Fruit fly (Drosophila melanogaster): Measurements from ENCODE around the gene Cdc6.

Cdc6 gene

dm6 chr3L:8619588-8619987 lies 14.3 kb downstream of the Cdc6 start, which contains the start of gene S-Lap2:
Gene S-Lap2 (plus strand): TSS chr3L:8619888.
- no peak for TF ChIP-seq CG8159 (tag; optimal IDR thresholded peaks at IDR 0.05)
- TF ChIP-seq CG12605 (GFP tag; IDR thresholded peaks at IDR 0.05): no peak
- TF ChIP-seq CG13204 (GFP tag; optimal IDR thresholded peaks at IDR 0.05): no peak
- TF ChIP-seq CG34367 (tag; optimal IDR thresholded peaks at IDR 0.05): no peak
- TF ChIP-seq CG17806 (tag; optimal IDR thresholded peaks at IDR 0.05): no peak
- no peak for TF ChIP-seq Snoo (tag; optimal IDR thresholded peaks at IDR 0.05)
- no peak for TF ChIP-seq Pif1B (GFP tag; optimal IDR thresholded peaks at IDR 0.05)
- TF ChIP-seq CG4496 (GFP tag; IDR thresholded peaks at IDR 0.05): no peak
- no peak for TF ChIP-seq CG32121 (GFP tag; IDR thresholded peaks at IDR 0.05)
- TF ChIP-seq gl (tag; optimal IDR thresholded peaks at IDR 0.05): no peak
- TF ChIP-seq rn (GFP tag; IDR thresholded peaks at IDR 0.05): no peak
- no peak for TF ChIP-seq Ets98B (GFP tag; IDR thresholded peaks at IDR 0.05)
- TF ChIP-seq CG15710 (tag; optimal IDR thresholded peaks at IDR 0.05): no peak
- TF ChIP-seq EcR (GFP tag; optimal IDR thresholded peaks at IDR 0.05): no peak
- TF ChIP-seq D1 (tag; optimal IDR thresholded peaks at IDR 0.05): no peak
- TF ChIP-seq CG9948 (tag; optimal IDR thresholded peaks at IDR 0.05): no peak
- TF ChIP-seq CG14655 (GFP tag; optimal IDR thresholded peaks at IDR 0.05): no peak
- no peak for TF ChIP-seq CG8301 (tag; optimal IDR thresholded peaks at IDR 0.05)

dm6 chr3L:8616935-8617334 lies 16.9 kb downstream of the Cdc6 start, which contains the start of gene S-Lap1:
Gene S-Lap1 (plus strand): TSS chr3L:8617235.
- TF ChIP-seq Ets98B (GFP tag; IDR thresholded peaks at IDR 0.05) (no peak), CG34367 (tag; optimal IDR thresholded peaks at IDR 0.05) (no peak), CG9948 (tag; optimal IDR thresholded peaks at IDR 0.05) (no peak), CG17806 (tag; optimal IDR thresholded peaks at IDR 0.05) (no peak)

- TF ChIP-seq CG13204 (GFP tag; optimal IDR thresholded peaks at IDR 0.05) (no peak), CG32121 (GFP tag; IDR thresholded peaks at IDR 0.05) (peak; percentile 42; the same call in 1 of the 2 replicates), EcR (GFP tag; optimal IDR thresholded peaks at IDR 0.05) (no peak), CG10348 (GFP tag; IDR thresholded peaks at IDR 0.05) (no peak), D1 (tag; optimal IDR thresholded peaks at IDR 0.05) (no peak), Ets98B (GFP tag; IDR thresholded peaks at IDR 0.05) (no peak; the same call in 1 of the 2 replicates), CG34367 (tag; optimal IDR thresholded peaks at IDR 0.05) (no peak), Pif1B (GFP tag; optimal IDR thresholded peaks at IDR 0.05) (no peak), fd96Ca (GFP tag; IDR thresholded peaks at IDR 0.05) (peak; percentile 65; the same call in 2 of the 3 replicates), CG9948 (tag; optimal IDR thresholded peaks at IDR 0.05) (peak; percentile 40), Pif1A (GFP tag; optimal IDR thresholded peaks at IDR 0.05) (peak; percentile 53), CG12605 (GFP tag; IDR thresholded peaks at IDR 0.05) (0 out of 2 replicates have a peak, but pooled peaks have one; percentile 27), CG17806 (tag; optimal IDR thresholded peaks at IDR 0.05) (no peak), CG15710 (tag; optimal IDR thresholded peaks at IDR 0.05) (peak; percentile 51), rn (GFP tag; IDR thresholded peaks at IDR 0.05) (no peak), CG14655 (GFP tag; optimal IDR thresholded peaks at IDR 0.05) (peak; percentile 36), gl (tag; optimal IDR thresholded peaks at IDR 0.05) (no peak), Snoo (tag; optimal IDR thresholded peaks at IDR 0.05) (no peak), CG8159 (tag; optimal IDR thresholded peaks at IDR 0.05) (peak; percentile 54), CG8301 (tag; optimal IDR thresholded peaks at IDR 0.05) (no peak), CG4496 (GFP tag; IDR thresholded peaks at IDR 0.05) (0 out of 3 replicates have a peak, but pooled peaks have one; percentile 43)
Measured at dm6 chr3L:8607449-8607848, 26.4 kb downstream of the Cdc6 start.

dm6 chr3L:8603880-8604692 lies 29.8 kb downstream of the Cdc6 start, which contains the start of the genes CG5989 and CG6282:
Gene CG5989 (minus strand): TSS chr3L:8604149.
Gene CG6282 (plus strand): TSS chr3L:8604657.
- peak; percentile 37; the same call in 1 of the 2 replicates for TF ChIP-seq CG12605 (GFP tag; IDR thresholded peaks at IDR 0.05)
- peak; percentile 0 for TF ChIP-seq CG8159 (tag; optimal IDR thresholded peaks at IDR 0.05)
- TF ChIP-seq EcR (GFP tag; optimal IDR thresholded peaks at IDR 0.05): peak; percentile 56
- no peak for TF ChIP-seq CG15710 (tag; optimal IDR thresholded peaks at IDR 0.05)
- no peak for TF ChIP-seq CG14655 (GFP tag; optimal IDR thresholded peaks at IDR 0.05)

dm6 chr3L:8600752-8601433 lies 33.0 kb downstream of the Cdc6 start, which contains the start of the genes Nelf-E and RpL14:
Gene Nelf-E (minus strand): TSS chr3L:8600879.
Gene RpL14 (plus strand): TSS chr3L:8601006.
- peak; percentile 47; the same call in 1 of the 2 replicates for TF ChIP-seq CG12605 (GFP tag; IDR thresholded peaks at IDR 0.05)
- TF ChIP-seq CG10348 (GFP tag; IDR thresholded peaks at IDR 0.05): no peak
- peak; percentile 79 for TF ChIP-seq gl (tag; optimal IDR thresholded peaks at IDR 0.05)
- peak; percentile 83 for TF ChIP-seq CG32121 (GFP tag; IDR thresholded peaks at IDR 0.05)
- no peak for TF ChIP-seq Pif1B (GFP tag; optimal IDR thresholded peaks at IDR 0.05)
- TF ChIP-seq CG8159 (tag; optimal IDR thresholded peaks at IDR 0.05): peak; percentile 66
- no peak for TF ChIP-seq Snoo (tag; optimal IDR thresholded peaks at IDR 0.05)
- peak; percentile 89 for TF ChIP-seq fd96Ca (GFP tag; IDR thresholded peaks at IDR 0.05)
- peak; percentile 94 for TF ChIP-seq CG4496 (GFP tag; IDR thresholded peaks at IDR 0.05)
- no peak for TF ChIP-seq CG14655 (GFP tag; optimal IDR thresholded peaks at IDR 0.05)
- peak; percentile 82 for TF ChIP-seq CG15710 (tag; optimal IDR thresholded peaks at IDR 0.05)
- no peak for TF ChIP-seq Pif1A (GFP tag; optimal IDR thresholded peaks at IDR 0.05)
- TF ChIP-seq EcR (GFP tag; optimal IDR thresholded peaks at IDR 0.05): no peak
- TF ChIP-seq CG9948 (tag; optimal IDR thresholded peaks at IDR 0.05): peak; percentile 50
- TF ChIP-seq rn (GFP tag; IDR thresholded peaks at IDR 0.05): peak; percentile 82
- no peak for TF ChIP-seq CG13204 (GFP tag; optimal IDR thresholded peaks at IDR 0.05)
- TF ChIP-seq CG34367 (tag; optimal IDR thresholded peaks at IDR 0.05): peak; percentile 90
- no peak for TF ChIP-seq D1 (tag; optimal IDR thresholded peaks at IDR 0.05)
- no peak for TF ChIP-seq CG17806 (tag; optimal IDR thresholded peaks at IDR 0.05)
- TF ChIP-seq Ets98B (GFP tag; IDR thresholded peaks at IDR 0.05): peak; percentile 84

Data from whole organism, pupa.